Worm (Caenorhabditis elegans) whole organism, young adult: ENCODE results near the gene mps-2.
"Not testable (repeated sequence)": the region's sequence is repeated elsewhere in the genome, so short reads cannot be mapped to it uniquely, and the experiment has no call there.

Experiments
- D2030.7 ChIP-seq: fragments of 200-800 bp; sonication (Bioruptor generic); IDR thresholded peaks from 2 replicates; pipeline ENCODE4 v1.3.6; 2022; ENCODE audit warnings: missing genetic modification reagents, missing genetic modification characterization, missing compliant biosample characterization
- F23B12.7 ChIP-seq: sonication (generic microtip); optimal IDR thresholded peaks from 2 replicates; lab custom pipeline; 2017; ENCODE audit warnings: missing genetic modification characterization, mild to moderate bottlenecking, missing compliant biosample characterization, antibody characterized with exemption, moderate library complexity; ENCODE audit not compliant: insufficient read depth
- F33H1.4 ChIP-seq: fragments of 200-800 bp; sonication (Bioruptor generic); IDR thresholded peaks from 2 replicates; pipeline ENCODE4 v1.3.6; 2022; ENCODE audit warnings: missing genetic modification reagents, missing genetic modification characterization, missing compliant biosample characterization
- F57A8.1 ChIP-seq: fragments of 200-800 bp; sonication (Bioruptor generic); optimal IDR thresholded peaks from 2 replicates; lab custom pipeline; 2018; ENCODE audit warnings: mild to moderate bottlenecking, missing genetic modification characterization, moderate library complexity, missing compliant biosample characterization
- F57C9.4 ChIP-seq: sonication (generic microtip); optimal IDR thresholded peaks from 2 replicates; lab custom pipeline; 2017; ENCODE audit warnings: mild to moderate bottlenecking, missing genetic modification characterization, missing compliant biosample characterization
- Y67H2A.10 ChIP-seq: fragments of 200-800 bp; sonication (Bioruptor generic); conservative IDR thresholded peaks from 2 replicates; pipeline ENCODE4 v1.3.6; 2022; ENCODE audit warnings: missing genetic modification reagents, missing genetic modification characterization, missing compliant biosample characterization
- ZK185.1 ChIP-seq: sonication (generic microtip); optimal IDR thresholded peaks from 2 replicates; lab custom pipeline; 2016; ENCODE audit warnings: mild to moderate bottlenecking, missing genetic modification characterization, missing compliant biosample characterization; ENCODE audit not compliant: poor library complexity, severe bottlenecking
- akir-1 ChIP-seq: fragments of 200-800 bp; sonication (Bioruptor generic); optimal IDR thresholded peaks from 2 replicates; lab custom pipeline; 2018; ENCODE audit warnings: mild to moderate bottlenecking, missing genetic modification characterization, moderate library complexity, missing compliant biosample characterization
- athp-1 ChIP-seq: sonication (generic microtip); optimal IDR thresholded peaks from 2 replicates; lab custom pipeline; 2017; ENCODE audit warnings: mild to moderate bottlenecking, missing genetic modification characterization, missing compliant biosample characterization
- attf-5 ChIP-seq: fragments of 200-800 bp; sonication (Bioruptor generic); optimal IDR thresholded peaks from 2 replicates; lab custom pipeline; 2018; ENCODE audit warnings: mild to moderate bottlenecking, missing genetic modification characterization, missing compliant biosample characterization
- ceh-100 ChIP-seq: fragments of 200-800 bp; sonication (Bioruptor generic); IDR thresholded peaks from 2 replicates; pipeline ENCODE4 v1.3.6; 2022; ENCODE audit warnings: missing genetic modification reagents, missing genetic modification characterization, missing compliant biosample characterization
- die-1 ChIP-seq: sonication (generic microtip); optimal IDR thresholded peaks from 2 replicates; lab custom pipeline; 2016; ENCODE audit warnings: missing genotype, mild to moderate bottlenecking, missing genetic modification characterization, missing compliant biosample characterization
- dox-1 ChIP-seq: fragments of 200-800 bp; sonication (Bioruptor generic); IDR thresholded peaks from 2 replicates; pipeline ENCODE4 v1.3.6; 2022; ENCODE audit warnings: missing genetic modification reagents, missing genetic modification characterization, missing compliant biosample characterization
- dpff-1 ChIP-seq: sonication (generic microtip); optimal IDR thresholded peaks from 2 replicates; lab custom pipeline; 2017; ENCODE audit warnings: mild to moderate bottlenecking, missing genetic modification characterization, missing compliant biosample characterization
- him-1 ChIP-seq: sonication (generic microtip); optimal IDR thresholded peaks from 2 replicates; lab custom pipeline; 2016; ENCODE audit warnings: missing genotype, missing genetic modification reagents, missing genetic modification characterization, missing compliant biosample characterization
- hlh-12 ChIP-seq: sonication (generic microtip); optimal IDR thresholded peaks from 2 replicates; lab custom pipeline; 2016; ENCODE audit warnings: missing genetic modification characterization, missing compliant biosample characterization
- hsf-1 ChIP-seq: fragments of 200-800 bp; sonication (Bioruptor generic); IDR thresholded peaks from 2 replicates; pipeline ENCODE4 v1.3.6; 2022; ENCODE audit warnings: missing genetic modification reagents, missing genetic modification characterization, missing compliant biosample characterization
- lin-26 ChIP-seq: fragments of 200-800 bp; sonication (Bioruptor generic); IDR thresholded peaks from 2 replicates; pipeline ENCODE4 v1.3.6; 2022; ENCODE audit warnings: missing genetic modification reagents, missing genetic modification characterization, missing compliant biosample characterization
- lin-35 ChIP-seq, 3 experiments: fragments of 150-350 bp in 2 of 3; sonication (generic microtip) in 1 of 3; optimal IDR thresholded peaks; 2 replicates each; lab custom pipeline; 2014 to 2018; ENCODE audit warnings: missing biosample characterization in 3 of 3, missing genetic modification characterization in 3 of 3, missing genetic modification reagents in 3 of 3
- lin-54 ChIP-seq: fragments of 200-800 bp; sonication (Bioruptor generic); optimal IDR thresholded peaks from 2 replicates; lab custom pipeline; 2018; ENCODE audit warnings: mild to moderate bottlenecking, missing genetic modification characterization, missing compliant biosample characterization
- lir-1 ChIP-seq: fragments of 200-800 bp; sonication (Bioruptor generic); conservative IDR thresholded peaks from 2 replicates; pipeline ENCODE4 v1.3.6; 2022; ENCODE audit warnings: missing genetic modification reagents, missing genetic modification characterization, missing compliant biosample characterization
- mel-28 ChIP-seq: sonication (generic microtip); optimal IDR thresholded peaks from 2 replicates; lab custom pipeline; 2016; ENCODE audit warnings: borderline replicate concordance, mild to moderate bottlenecking, missing genetic modification characterization, missing compliant biosample characterization
- mxl-1 ChIP-seq: sonication (generic microtip); optimal IDR thresholded peaks from 2 replicates; lab custom pipeline; 2016; ENCODE audit warnings: missing genetic modification characterization, missing compliant biosample characterization
- nfyb-1 ChIP-seq: fragments of 200-800 bp; sonication (Bioruptor generic); IDR thresholded peaks from 2 replicates; pipeline ENCODE4 v1.3.6; 2022; ENCODE audit warnings: missing genetic modification reagents, missing genetic modification characterization, missing compliant biosample characterization
- nhr-90 ChIP-seq: sonication (generic microtip); optimal IDR thresholded peaks from 2 replicates; lab custom pipeline; 2016; ENCODE audit warnings: missing genotype, mild to moderate bottlenecking, missing genetic modification characterization, missing compliant biosample characterization
- rcor-1 ChIP-seq: fragments of 200-800 bp; sonication (Bioruptor generic); IDR thresholded peaks from 2 replicates; pipeline ENCODE4 v1.3.6; 2022; ENCODE audit warnings: missing genetic modification reagents, missing genetic modification characterization, missing compliant biosample characterization
- rec-8 ChIP-seq, 2 experiments: sonication (generic microtip); optimal IDR thresholded peaks; 2 replicates each; lab custom pipeline; 2016; ENCODE audit warnings: mild to moderate bottlenecking in 2 of 2, missing genetic modification characterization in 2 of 2, missing genetic modification reagents in 2 of 2, missing genotype in 2 of 2, missing biosample characterization in 1 of 2, missing compliant biosample characterization in 1 of 2, moderate library complexity in 1 of 2
- snpc-1.1 ChIP-seq: sonication (generic microtip); optimal IDR thresholded peaks from 2 replicates; lab custom pipeline; 2017; ENCODE audit warnings: missing genetic modification characterization, mild to moderate bottlenecking, missing compliant biosample characterization, antibody characterized with exemption, moderate library complexity, missing genotype, missing genetic modification reagents; ENCODE audit not compliant: insufficient read depth
- tbp1 ChIP-seq: fragments of 200-800 bp; sonication (Bioruptor generic); optimal IDR thresholded peaks from 2 replicates; lab custom pipeline; 2018; ENCODE audit warnings: mild to moderate bottlenecking, missing genetic modification characterization, missing compliant biosample characterization
- tbx-9 ChIP-seq: sonication (generic microtip); optimal IDR thresholded peaks from 2 replicates; lab custom pipeline; 2016; ENCODE audit warnings: borderline replicate concordance, missing genetic modification characterization, inconsistent platforms, missing compliant biosample characterization
- tlf-1 ChIP-seq: fragments of 200-800 bp; sonication (Bioruptor generic); optimal IDR thresholded peaks from 2 replicates; lab custom pipeline; 2018; ENCODE audit warnings: mild to moderate bottlenecking, missing genetic modification characterization, missing compliant biosample characterization
- zfh-2 ChIP-seq: fragments of 200-800 bp; sonication (Bioruptor generic); conservative IDR thresholded peaks from 2 replicates; pipeline ENCODE4 v1.3.6; 2022; ENCODE audit warnings: missing genetic modification reagents, missing genetic modification characterization, missing compliant biosample characterization
- ztf-25 ChIP-seq: fragments of 200-800 bp; sonication (Bioruptor generic); IDR thresholded peaks from 2 replicates; pipeline ENCODE4 v1.3.6; 2022; ENCODE audit warnings: missing genetic modification reagents, missing genetic modification characterization, missing compliant biosample characterization
- ztf-6 ChIP-seq: fragments of 200-800 bp; sonication (Bioruptor generic); IDR thresholded peaks from 2 replicates; pipeline ENCODE4 v1.3.6; 2022; ENCODE audit warnings: missing genetic modification reagents, missing genetic modification characterization, missing compliant biosample characterization

Gene mps-2

ce11 chrII:312110-312509 lies at the start of gene mps-2:
Gene mps-2 (minus strand): TSS chrII:312210.
- TF ChIP-seq dpff-1 (tag; lab: Kevin White, UChicago); die-1 (tag; lab: Kevin White, UChicago); him-1: not testable (repeated sequence)
- TF ChIP-seq, all 124 proteins: peak for 0; not testable (repeated sequence) for 124

ce11 chrII:356969-357368 lies 45.0 kb upstream of the mps-2 start, which contains the start of gene dmsr-4:
Gene dmsr-4 (minus strand): TSS chrII:357069.
- no peak for TF ChIP-seq lin-35 (GFP tag; optimal IDR thresholded peaks at IDR 0.05; lab: Kevin White, UChicago)
- no peak for TF ChIP-seq D2030.7 (GFP tag; lab: Robert Waterston, UW)
- TF ChIP-seq hsf-1 (GFP tag; lab: Robert Waterston, UW), result no peak
- no peak for TF ChIP-seq hlh-12 (tag; lab: Kevin White, UChicago)
- no peak for TF ChIP-seq akir-1
- no peak for TF ChIP-seq him-1
- no peak for TF ChIP-seq Y67H2A.10 (GFP tag; lab: Robert Waterston, UW)
- TF ChIP-seq nfyb-1, result no peak
- no peak for TF ChIP-seq dox-1 (GFP tag; lab: Robert Waterston, UW)
- TF ChIP-seq tlf-1 (GFP tag; lab: Kevin White, UChicago), result no peak
- no peak for TF ChIP-seq ceh-100 (GFP tag; lab: Robert Waterston, UW)
- TF ChIP-seq tbp1 (GFP tag; lab: Kevin White, UChicago), result no peak
- TF ChIP-seq ZK185.1 (tag; lab: Kevin White, UChicago), result no peak
- no peak for TF ChIP-seq mel-28 (tag; lab: Kevin White, UChicago)
- TF ChIP-seq nhr-90 (tag; lab: Kevin White, UChicago), result no peak
- no peak for TF ChIP-seq F57C9.4
- no peak for TF ChIP-seq ztf-25 (GFP tag; lab: Robert Waterston, UW)
- TF ChIP-seq lin-54 (GFP tag; lab: Kevin White, UChicago), result no peak
- TF ChIP-seq zfh-2 (GFP tag; lab: Robert Waterston, UW), result no peak
- TF ChIP-seq, all 124 proteins: peak for 0

DNA sequence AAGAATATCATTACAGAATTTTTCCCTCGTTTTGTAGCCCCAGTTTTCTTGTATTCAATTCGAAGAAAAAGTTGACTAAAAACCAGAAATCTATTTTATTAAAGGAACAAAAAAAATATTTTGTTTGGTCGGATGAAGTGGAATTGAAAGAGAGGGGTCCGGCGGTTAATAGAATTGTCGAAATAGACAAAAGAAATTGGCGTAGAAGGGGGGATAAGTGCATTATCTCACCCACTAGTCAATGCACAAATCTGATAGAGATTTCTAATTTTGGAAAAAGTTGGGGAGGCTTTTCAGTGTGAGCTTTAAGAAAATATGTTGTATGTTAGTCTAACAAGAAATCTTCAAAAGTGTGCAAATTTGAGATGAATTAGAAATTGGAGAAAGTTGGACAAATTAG lies 42.5 kb upstream of the mps-2 start:
- no peak for TF ChIP-seq F57A8.1
- TF ChIP-seq rec-8 (tag; optimal IDR thresholded peaks at IDR 0.05; lab: Kevin White, UChicago), result no peak
- TF ChIP-seq lir-1 (GFP tag; lab: Robert Waterston, UW), result no peak
- TF ChIP-seq zfh-2 (GFP tag; lab: Robert Waterston, UW), result no peak
- TF ChIP-seq F23B12.7 (tag; lab: Kevin White, UChicago), result no peak
- no peak for TF ChIP-seq athp-1 (tag; lab: Kevin White, UChicago)
- no peak for TF ChIP-seq rcor-1 (GFP tag; lab: Robert Waterston, UW)
- no peak for TF ChIP-seq mxl-1 (tag; lab: Kevin White, UChicago)
- TF ChIP-seq ztf-6 (GFP tag; lab: Robert Waterston, UW), result no peak
- TF ChIP-seq lin-26 (GFP tag; lab: Robert Waterston, UW), result no peak
- no peak for TF ChIP-seq snpc-1.1 (tag; lab: Kevin White, UChicago)
- no peak for TF ChIP-seq tbx-9 (tag; lab: Kevin White, UChicago)
- TF ChIP-seq attf-5 (GFP tag; lab: Kevin White, UChicago), result no peak
- no peak for TF ChIP-seq F33H1.4
- TF ChIP-seq nhr-90 (tag; lab: Kevin White, UChicago), result no peak
